Fruit fly (Drosophila melanogaster) whole organism, embryonic: ENCODE data around the gene gry.

Experiments used
- B-H1 ChIP-seq: fragments of 200-800 bp; sonication (Bioruptor generic); IDR thresholded peaks from 3 replicates; pipeline ENCODE4 v1.3.6; 2022; ENCODE audit warnings: missing biosample characterization, missing genetic modification characterization
- BEAF-32 ChIP-seq: fragments of 200-800 bp; sonication (Bioruptor generic); optimal IDR thresholded peaks from 3 replicates; lab custom pipeline; 2017; ENCODE audit warnings: missing biosample characterization, missing genetic modification characterization, mild to moderate bottlenecking, moderate library complexity, missing genetic modification reagents
- Bdp1 ChIP-seq: fragments of 200-800 bp; sonication (Bioruptor generic); optimal IDR thresholded peaks from 3 replicates; lab custom pipeline; 2016; ENCODE audit warnings: missing biosample characterization, missing genetic modification characterization
- Bteb2 ChIP-seq: fragments of 200-800 bp; sonication (Bioruptor generic); optimal IDR thresholded peaks from 2 replicates; lab custom pipeline; 2016; ENCODE audit warnings: missing biosample characterization, missing genetic modification characterization
- CG11085 ChIP-seq: fragments of 200-800 bp; sonication (Bioruptor generic); IDR thresholded peaks from 2 replicates; pipeline ENCODE4 v1.3.6; 2022; ENCODE audit warnings: missing biosample characterization, missing genetic modification characterization
- CG11398 ChIP-seq: fragments of 200-800 bp; sonication (Bioruptor generic); optimal IDR thresholded peaks from 2 replicates; lab custom pipeline; 2016; ENCODE audit warnings: missing biosample characterization, missing genetic modification characterization
- CG12104 ChIP-seq: fragments of 200-800 bp; sonication (Bioruptor generic); optimal IDR thresholded peaks from 3 replicates; lab custom pipeline; 2016; ENCODE audit warnings: missing biosample characterization, missing genetic modification characterization
- CG13287 ChIP-seq: fragments of 200-800 bp; sonication (Bioruptor generic); IDR thresholded peaks from 2 replicates; pipeline ENCODE4 v1.3.6; 2022; ENCODE audit warnings: missing biosample characterization, missing genetic modification characterization; ENCODE audit not compliant: partially characterized antibody
- CG15514 ChIP-seq: fragments of 200-800 bp; sonication (Bioruptor generic); optimal IDR thresholded peaks from 3 replicates; lab custom pipeline; 2017; ENCODE audit warnings: missing biosample characterization, missing genetic modification characterization, mild to moderate bottlenecking, moderate library complexity, missing genetic modification reagents
- CG16779 ChIP-seq: fragments of 200-800 bp; sonication (Bioruptor generic); IDR thresholded peaks from 2 replicates; pipeline ENCODE4 v1.3.6; 2022; ENCODE audit warnings: missing biosample characterization, missing genetic modification characterization
- CG16813 ChIP-seq: fragments of 200-800 bp; sonication (Bioruptor generic); IDR thresholded peaks from 3 replicates; pipeline ENCODE4 v1.3.6; 2022; ENCODE audit warnings: missing biosample characterization, missing genetic modification characterization; ENCODE audit not compliant: partially characterized antibody
- CG30403 ChIP-seq: fragments of 200-800 bp; sonication (Bioruptor generic); optimal IDR thresholded peaks from 3 replicates; lab custom pipeline; 2016; ENCODE audit warnings: missing biosample characterization, missing genetic modification characterization
- CG4730 ChIP-seq: fragments of 200-800 bp; sonication (Bioruptor generic); IDR thresholded peaks from 2 replicates; pipeline ENCODE4 v1.3.6; 2022; ENCODE audit warnings: missing biosample characterization, missing genetic modification characterization
- CG7556 ChIP-seq: fragments of 200-800 bp; sonication (Bioruptor generic); optimal IDR thresholded peaks from 2 replicates; lab custom pipeline; 2017; ENCODE audit warnings: missing biosample characterization, mild to moderate bottlenecking, missing genetic modification characterization
- CG7786 ChIP-seq: fragments of 200-800 bp; sonication (Bioruptor generic); optimal IDR thresholded peaks from 2 replicates; lab custom pipeline; 2016; ENCODE audit warnings: missing biosample characterization, missing genetic modification characterization
- CG8290 ChIP-seq, 3 experiments: fragments of 200-800 bp; sonication (Bioruptor generic); optimal IDR thresholded peaks; 2 replicates each; lab custom pipeline; 2016 to 2019; ENCODE audit warnings: missing biosample characterization in 3 of 3, missing genetic modification characterization in 3 of 3, mild to moderate bottlenecking in 2 of 3, moderate library complexity in 1 of 3
- D ChIP-seq, 2 experiments: fragments of 200-800 bp in 1 of 2; fragments of >200 bp in 1 of 2; sonication (Bioruptor generic) in 1 of 2; optimal IDR thresholded peaks; 2 replicates in 1 of 2; 3 replicates in 1 of 2; lab custom pipeline; 2017; ENCODE audit warnings: mild to moderate bottlenecking in 1 of 2, missing biosample characterization in 1 of 2, missing genetic modification characterization in 1 of 2, missing genetic modification reagents in 1 of 2
- D19B ChIP-seq: fragments of 200-800 bp; sonication (Bioruptor generic); optimal IDR thresholded peaks from 2 replicates; lab custom pipeline; 2017; ENCODE audit warnings: missing biosample characterization, mild to moderate bottlenecking, missing genetic modification characterization
- Dll ChIP-seq: fragments of 200-800 bp; sonication (Bioruptor generic); IDR thresholded peaks from 4 replicates; pipeline ENCODE4 v1.3.6; 2022; ENCODE audit warnings: missing biosample characterization, missing genetic modification characterization; ENCODE audit not compliant: partially characterized antibody
- Doc3 ChIP-seq: fragments of 200-800 bp; sonication (Bioruptor generic); IDR thresholded peaks from 3 replicates; pipeline ENCODE4 v1.3.6; 2022; ENCODE audit warnings: missing biosample characterization, missing genetic modification characterization; ENCODE audit not compliant: partially characterized antibody
- Dref ChIP-seq: fragments of 200-800 bp; sonication (Bioruptor generic); IDR thresholded peaks from 2 replicates; pipeline ENCODE4 v1.3.6; 2022; ENCODE audit warnings: missing biosample characterization, missing genetic modification characterization
- Elba2 ChIP-seq: fragments of 200-800 bp; sonication (Bioruptor generic); optimal IDR thresholded peaks from 3 replicates; lab custom pipeline; 2016; ENCODE audit warnings: missing biosample characterization, missing genetic modification characterization
- Hmx ChIP-seq: fragments of 200-800 bp; sonication (Bioruptor generic); optimal IDR thresholded peaks from 2 replicates; lab custom pipeline; 2016; ENCODE audit warnings: missing biosample characterization, missing genetic modification characterization
- MBD-R2 ChIP-seq: fragments of 200-800 bp; sonication (Bioruptor generic); IDR thresholded peaks from 2 replicates; pipeline ENCODE4 v1.3.6; 2022; ENCODE audit warnings: missing biosample characterization, missing genetic modification characterization
- Med ChIP-seq: fragments of 200-800 bp; sonication (Bioruptor generic); peaks from one replicate; lab custom pipeline; 2016; ENCODE audit warnings: missing biosample characterization, missing genetic modification characterization, mild to moderate bottlenecking, inconsistent platforms, moderate library complexity
- Myb ChIP-seq: fragments of 200-800 bp; sonication (Bioruptor generic); optimal IDR thresholded peaks from 2 replicates; lab custom pipeline; 2016; ENCODE audit warnings: missing biosample characterization, missing genetic modification characterization
- NFAT ChIP-seq: fragments of 200-800 bp; sonication (Bioruptor generic); IDR thresholded peaks from 2 replicates; pipeline ENCODE4 v1.3.6; 2022; ENCODE audit warnings: missing biosample characterization, missing genetic modification characterization
- PHDP ChIP-seq: fragments of 200-800 bp; sonication (Bioruptor generic); optimal IDR thresholded peaks from 3 replicates; lab custom pipeline; 2018; ENCODE audit warnings: missing biosample characterization, mild to moderate bottlenecking, missing genetic modification characterization, moderate library complexity
- Ptx1 ChIP-seq: fragments of 200-800 bp; sonication (Bioruptor generic); IDR thresholded peaks from 2 replicates; pipeline ENCODE4 v1.3.6; 2022; ENCODE audit warnings: missing biosample characterization, missing genetic modification characterization
- Rx ChIP-seq: fragments of 200-800 bp; sonication (Bioruptor generic); IDR thresholded peaks from 2 replicates; pipeline ENCODE4 v1.3.6; 2022; ENCODE audit warnings: missing biosample characterization, missing genetic modification characterization
- Scr ChIP-seq: fragments of 200-800 bp; sonication (Bioruptor generic); IDR thresholded peaks from 2 replicates; pipeline ENCODE4 v1.3.6; 2022; ENCODE audit warnings: missing biosample characterization, missing genetic modification characterization; ENCODE audit not compliant: partially characterized antibody
- Sry-δ ChIP-seq: fragments of 200-800 bp; sonication (Bioruptor generic); optimal IDR thresholded peaks from 2 replicates; lab custom pipeline; 2016; ENCODE audit warnings: missing biosample characterization, missing genetic modification characterization
- Stat92E ChIP-seq, 3 experiments: fragments of >200 bp in 2 of 3; fragments of 200-800 bp in 1 of 3; sonication (Bioruptor generic) in 1 of 3; optimal IDR thresholded peaks; 2 replicates each; lab custom pipeline; 2017 to 2019; ENCODE audit warnings: missing biosample characterization in 3 of 3, missing genetic modification characterization in 3 of 3, mild to moderate bottlenecking in 1 of 3, moderate library complexity in 1 of 3
- al ChIP-seq: fragments of 200-800 bp; sonication (Bioruptor generic); IDR thresholded peaks from 2 replicates; pipeline ENCODE4 v1.3.6; 2022; ENCODE audit warnings: missing biosample characterization, missing genetic modification characterization
- bbx ChIP-seq: fragments of 200-800 bp; sonication (Bioruptor generic); IDR thresholded peaks from 2 replicates; pipeline ENCODE4 v1.3.6; 2022; ENCODE audit warnings: missing biosample characterization, missing genetic modification characterization; ENCODE audit not compliant: partially characterized antibody
- ftz-f1 ChIP-seq: fragments of 200-800 bp; sonication (Bioruptor generic); optimal IDR thresholded peaks from 2 replicates; lab custom pipeline; 2016; ENCODE audit warnings: missing biosample characterization, missing genetic modification characterization
- onecut ChIP-seq: fragments of 200-800 bp; sonication (Bioruptor generic); IDR thresholded peaks from 2 replicates; pipeline ENCODE4 v1.3.6; 2022; ENCODE audit warnings: missing biosample characterization, missing genetic modification characterization
- pb ChIP-seq: fragments of 200-800 bp; sonication (Bioruptor generic); optimal IDR thresholded peaks from 3 replicates; lab custom pipeline; 2016; ENCODE audit warnings: missing biosample characterization, missing genetic modification characterization
- pzg ChIP-seq: fragments of 200-800 bp; sonication (Bioruptor generic); optimal IDR thresholded peaks from 3 replicates; lab custom pipeline; 2018; ENCODE audit warnings: missing biosample characterization, mild to moderate bottlenecking, missing genetic modification characterization, moderate library complexity
- schlank ChIP-seq: fragments of 200-800 bp; sonication (Bioruptor generic); optimal IDR thresholded peaks from 2 replicates; lab custom pipeline; 2018; ENCODE audit warnings: missing biosample characterization, mild to moderate bottlenecking, missing genetic modification characterization
- sd ChIP-seq: fragments of 200-800 bp; sonication (Bioruptor generic); optimal IDR thresholded peaks from 3 replicates; lab custom pipeline; 2018; ENCODE audit warnings: missing biosample characterization, mild to moderate bottlenecking, missing genetic modification characterization, moderate library complexity
- sna ChIP-seq: fragments of 200-800 bp; sonication (Bioruptor generic); IDR thresholded peaks from 2 replicates; pipeline ENCODE4 v1.3.6; 2022; ENCODE audit warnings: missing biosample characterization, missing genetic modification characterization; ENCODE audit not compliant: partially characterized antibody
- so ChIP-seq: fragments of 200-800 bp; sonication (Bioruptor generic); IDR thresholded peaks from 3 replicates; pipeline ENCODE4 v1.3.6; 2022; ENCODE audit warnings: missing biosample characterization, missing genetic modification characterization
- tap ChIP-seq: fragments of 200-800 bp; optimal IDR thresholded peaks from 3 replicates; lab custom pipeline; 2019; ENCODE audit warnings: missing biosample characterization, mild to moderate bottlenecking, missing genetic modification characterization, moderate library complexity
- tx ChIP-seq: fragments of 200-800 bp; sonication (Bioruptor generic); optimal IDR thresholded peaks from 2 replicates; lab custom pipeline; 2016; ENCODE audit warnings: missing biosample characterization, missing genetic modification characterization
- unc-4 ChIP-seq: fragments of 200-800 bp; sonication (Bioruptor generic); IDR thresholded peaks from 2 replicates; pipeline ENCODE4 v1.3.6; 2022; ENCODE audit warnings: missing biosample characterization, missing genetic modification characterization; ENCODE audit not compliant: partially characterized antibody
- zen ChIP-seq: fragments of 200-800 bp; sonication (Bioruptor generic); optimal IDR thresholded peaks from 3 replicates; lab custom pipeline; 2018; ENCODE audit warnings: missing biosample characterization, mild to moderate bottlenecking, missing genetic modification characterization, moderate library complexity

The gry gene

dm6 chr3L:3161968-3162367 lies 36.9 kb upstream of the gry start, which contains the start of gene rasp (continued):
- no peak for TF ChIP-seq CG8290 (GFP tag; optimal IDR thresholded peaks at IDR 0.05; lab: Kevin White, UChicago)
- no peak for TF ChIP-seq CG8290 (tag; optimal IDR thresholded peaks at IDR 0.05; lab: Kevin White, UChicago)
- TF ChIP-seq so (GFP tag; lab: Robert Waterston, UW), result no peak
- no peak for TF ChIP-seq Hmx (GFP tag; lab: Kevin White, UChicago)
- TF ChIP-seq CG15514, result peak; percentile 42
- no peak for TF ChIP-seq B-H1 (GFP tag; lab: Robert Waterston, UW)
- no peak for TF ChIP-seq CG12104 (GFP tag; lab: Kevin White, UChicago)
- TF ChIP-seq CG7786 (GFP tag; lab: Kevin White, UChicago), result no peak
- TF ChIP-seq sna (GFP tag; lab: Robert Waterston, UW), result 0 out of 2 replicates have a peak, but pooled peaks have one; percentile 29
- TF ChIP-seq CG16779 (GFP tag; lab: Robert Waterston, UW), result no peak
- peak; percentile 65; the same call in 3 of the 4 replicates for TF ChIP-seq Dll (GFP tag; lab: Robert Waterston, UW)
- TF ChIP-seq unc-4 (GFP tag; lab: Robert Waterston, UW), result peak; percentile 45
- no peak for TF ChIP-seq pb
- TF ChIP-seq Bteb2 (GFP tag; lab: Kevin White, UChicago), result no peak
- TF ChIP-seq zen (tag; lab: Kevin White, UChicago), result peak; percentile 10
- peak; percentile 63 for TF ChIP-seq Scr (GFP tag; lab: Robert Waterston, UW)
- peak; percentile 45; the same call in 1 of the 2 replicates for TF ChIP-seq bbx (GFP tag; lab: Robert Waterston, UW)
- peak; percentile 51 for TF ChIP-seq MBD-R2 (GFP tag; lab: Robert Waterston, UW)
- TF ChIP-seq Ptx1, result no peak
- TF ChIP-seq CG7556 (GFP tag; lab: Kevin White, UChicago), result no peak
- TF ChIP-seq Med (GFP tag; lab: Kevin White, UChicago), result peak; percentile 44
- TF ChIP-seq Bdp1 (GFP tag; lab: Kevin White, UChicago), result no peak
- peak; percentile 27 for TF ChIP-seq pzg
- peak; percentile 49 for TF ChIP-seq CG13287 (GFP tag; lab: Robert Waterston, UW)
- TF ChIP-seq Rx, result no peak
- no peak for TF ChIP-seq NFAT (GFP tag; lab: Robert Waterston, UW)
- peak; percentile 63 for TF ChIP-seq BEAF-32 (GFP tag; lab: Kevin White, UChicago)
- no peak for TF ChIP-seq onecut (GFP tag; lab: Robert Waterston, UW)
- peak; percentile 79 for TF ChIP-seq Sry-δ
- TF ChIP-seq CG16813 (GFP tag; lab: Robert Waterston, UW), result 0 out of 3 replicates have a peak, but pooled peaks have one; percentile 35
- peak in 1 of 3 experiments; percentile 8 for TF ChIP-seq Stat92E (GFP tag; optimal IDR thresholded peaks at IDR 0.05; lab: Kevin White, UChicago)
- TF ChIP-seq ftz-f1, result peak; percentile 41
- no peak for TF ChIP-seq sd (tag; lab: Kevin White, UChicago)

DNA sequence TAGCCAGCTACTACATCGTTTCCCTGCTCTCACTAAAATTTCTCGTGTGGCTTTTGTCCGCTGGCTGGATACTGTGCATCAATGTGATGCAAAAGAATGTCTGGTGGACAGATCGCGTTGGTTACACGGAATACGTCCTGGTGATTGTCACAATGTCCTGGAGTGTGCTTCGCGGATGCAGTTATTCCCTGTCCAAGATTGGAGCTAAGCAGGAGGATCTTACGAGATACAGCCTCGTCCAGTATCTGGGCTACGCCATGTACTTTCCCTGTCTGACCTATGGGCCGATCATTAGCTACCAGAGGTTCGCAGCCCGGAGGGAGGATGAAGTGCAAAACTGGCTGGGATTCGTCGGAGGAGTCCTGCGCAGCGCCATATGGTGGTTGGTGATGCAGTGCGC lies 36.3 kb upstream of the gry start:
- no peak for TF ChIP-seq Myb (GFP tag; lab: Kevin White, UChicago)
- TF ChIP-seq D (optimal IDR thresholded peaks at IDR 0.05; lab: Kevin White, UChicago), result no peak
- TF ChIP-seq D (GFP tag; optimal IDR thresholded peaks at IDR 0.05; lab: Kevin White, UChicago), result no peak
- TF ChIP-seq Dref (GFP tag; lab: Robert Waterston, UW), result no peak
- no peak for TF ChIP-seq CG11398
- no peak for TF ChIP-seq PHDP (tag; lab: Kevin White, UChicago)
- TF ChIP-seq CG4730, result no peak
- TF ChIP-seq zen (tag; lab: Kevin White, UChicago), result no peak
- no peak for TF ChIP-seq D19B (GFP tag; lab: Kevin White, UChicago)
- TF ChIP-seq Elba2, result no peak
- no peak for TF ChIP-seq al (GFP tag; lab: Robert Waterston, UW)
- no peak for TF ChIP-seq tx (GFP tag; lab: Kevin White, UChicago)
- TF ChIP-seq Doc3 (GFP tag; lab: Robert Waterston, UW), result no peak
- no peak for TF ChIP-seq CG30403 (GFP tag; lab: Kevin White, UChicago)
- TF ChIP-seq tap, result no peak
- TF ChIP-seq CG11085 (GFP tag; lab: Robert Waterston, UW), result no peak
- no peak for TF ChIP-seq schlank (tag; lab: Kevin White, UChicago)
